Worm (Caenorhabditis elegans) whole organism, midembryonic: ENCODE measurements around the gene scd-1.

ENCODE experiments used
- T22C8.4 ChIP-seq: fragments of 200-800 bp; sonication (Bioruptor generic); IDR thresholded peaks from 2 replicates; pipeline ENCODE4 v1.3.6; 2022; ENCODE audit warnings: missing genetic modification characterization, missing compliant biosample characterization
- med-1 ChIP-seq: sonication (generic microtip); optimal IDR thresholded peaks from 2 replicates; lab custom pipeline; 2017; ENCODE audit warnings: missing genetic modification characterization, mild to moderate bottlenecking, missing compliant biosample characterization, antibody characterized with exemption, missing genetic modification reagents; ENCODE audit not compliant: insufficient read depth
- tab-1 ChIP-seq: fragments of 200-800 bp; sonication (Bioruptor generic); IDR thresholded peaks from 2 replicates; pipeline ENCODE4 v1.3.6; 2022; ENCODE audit warnings: missing genetic modification characterization, missing compliant biosample characterization
- ztf-29 ChIP-seq: fragments of 200-800 bp; sonication (Bioruptor generic); IDR thresholded peaks from 2 replicates; pipeline ENCODE4 v1.3.6; 2022; ENCODE audit warnings: missing genetic modification reagents, missing genetic modification characterization, missing compliant biosample characterization

- TF ChIP-seq tab-1 (GFP tag; lab: Robert Waterston, UW) (no peak), T22C8.4 (no peak), med-1 (no peak), ztf-29 (GFP tag; lab: Robert Waterston, UW) (no peak)
Observed at ce11 chrX:12503288-12503803, 22.2 kb downstream of the scd-1 start, which contains the start of gene sdz-19.
